Fruit fly (Drosophila melanogaster) whole organism, wandering third instar larva: ENCODE data around the gene Osi12.

Experiments used
- Dfd ChIP-seq: fragments of >200 bp; optimal IDR thresholded peaks from 2 replicates; lab custom pipeline; 2017; ENCODE audit warnings: missing biosample characterization, missing genetic modification characterization
- Myc ChIP-seq: fragments of >200 bp; optimal IDR thresholded peaks from 2 replicates; lab custom pipeline; 2017
- OdsH ChIP-seq: fragments of 200-800 bp; sonication (Bioruptor generic); optimal IDR thresholded peaks from 2 replicates; lab custom pipeline; 2016; ENCODE audit warnings: missing biosample characterization, mild to moderate bottlenecking, missing genetic modification characterization
- psq ChIP-seq: fragments of 200-800 bp; sonication (Bioruptor generic); optimal IDR thresholded peaks from 3 replicates; lab custom pipeline; 2017; ENCODE audit warnings: missing biosample characterization, mild to moderate bottlenecking, missing genetic modification characterization, moderate library complexity
- usp ChIP-seq: fragments of >200 bp; optimal IDR thresholded peaks from 2 replicates; lab custom pipeline; 2017; ENCODE audit warnings: missing biosample characterization, missing genetic modification characterization

- TF ChIP-seq Dfd, result no peak
- TF ChIP-seq usp (GFP tag; lab: Kevin White, UChicago), result no peak
- TF ChIP-seq OdsH, result no peak
- TF ChIP-seq Myc (lab: Kevin White, UChicago), result no peak
- no peak for TF ChIP-seq psq (GFP tag; lab: Kevin White, UChicago)
Measured at dm6 chr3R:6309676-6310075, 31.3 kb downstream of the Osi12 start, which contains the start of gene CG31560.
